Worm (Caenorhabditis elegans) whole organism, late embryonic: ENCODE measurements around the gene C14F11.4.

Experiments used
- K02D7.2 ChIP-seq: sonication (generic microtip); optimal IDR thresholded peaks from 2 replicates; lab custom pipeline; 2017; ENCODE audit warnings: mild to moderate bottlenecking, missing genetic modification characterization, missing compliant biosample characterization
- K09A11.1 ChIP-seq: sonication (generic microtip); optimal IDR thresholded peaks from 2 replicates; lab custom pipeline; 2017; ENCODE audit warnings: antibody characterized with exemption, mild to moderate bottlenecking, missing genetic modification characterization, missing compliant biosample characterization; ENCODE audit not compliant: insufficient read depth
- T23F11.4 ChIP-seq: fragments of 200-800 bp; sonication (Bioruptor generic); optimal IDR thresholded peaks from 2 replicates; lab custom pipeline; 2018; ENCODE audit warnings: mild to moderate bottlenecking, missing genetic modification characterization, missing compliant biosample characterization
- ama-1 ChIP-seq: fragments of 150-350 bp; optimal IDR thresholded peaks from 2 replicates; lab custom pipeline; 2014
- ceh-18 ChIP-seq: sonication (generic microtip); optimal IDR thresholded peaks from 2 replicates; lab custom pipeline; 2016; ENCODE audit warnings: missing genetic modification characterization, missing compliant biosample characterization
- ceh-2 ChIP-seq: sonication (generic microtip); optimal IDR thresholded peaks from 2 replicates; lab custom pipeline; 2016; ENCODE audit warnings: missing genotype, missing genetic modification characterization, missing compliant biosample characterization
- ceh-22 ChIP-seq: sonication (generic microtip); optimal IDR thresholded peaks from 2 replicates; lab custom pipeline; 2017; ENCODE audit warnings: missing biosample characterization, missing genetic modification characterization
- ceh-30 ChIP-seq: fragments of 150-350 bp; optimal IDR thresholded peaks from 2 replicates; lab custom pipeline; 2014; ENCODE audit warnings: missing biosample characterization, missing genetic modification characterization
- ceh-34 ChIP-seq: sonication (generic microtip); optimal IDR thresholded peaks from 2 replicates; lab custom pipeline; 2016; ENCODE audit warnings: mild to moderate bottlenecking, missing genetic modification characterization, missing compliant biosample characterization
- ceh-45 ChIP-seq: fragments of 200-800 bp; sonication (Bioruptor generic); IDR thresholded peaks from 2 replicates; pipeline ENCODE4 v1.3.6; 2022; ENCODE audit warnings: missing genetic modification reagents, missing genetic modification characterization, missing compliant biosample characterization
- ceh-48 ChIP-seq: sonication (generic microtip); optimal IDR thresholded peaks from 2 replicates; lab custom pipeline; 2016; ENCODE audit warnings: missing genetic modification characterization, inconsistent platforms, missing compliant biosample characterization
- ceh-6 ChIP-seq: fragments of 200-800 bp; sonication (Bioruptor generic); optimal IDR thresholded peaks from 2 replicates; lab custom pipeline; 2018; ENCODE audit warnings: mild to moderate bottlenecking, missing genetic modification characterization, missing compliant biosample characterization
- che-1 ChIP-seq: sonication (generic microtip); optimal IDR thresholded peaks from 2 replicates; lab custom pipeline; 2016; ENCODE audit warnings: mild to moderate bottlenecking, missing genetic modification characterization, missing compliant biosample characterization
- dmd-4 ChIP-seq: sonication (generic microtip); optimal IDR thresholded peaks from 2 replicates; lab custom pipeline; 2016; ENCODE audit warnings: borderline replicate concordance, missing genetic modification characterization, missing compliant biosample characterization
- eyg-1 ChIP-seq: sonication (generic microtip); optimal IDR thresholded peaks from 2 replicates; lab custom pipeline; 2016; ENCODE audit warnings: missing genotype, missing genetic modification characterization, missing compliant biosample characterization
- fkh-6 ChIP-seq: sonication (generic microtip); optimal IDR thresholded peaks from 2 replicates; lab custom pipeline; 2016; ENCODE audit warnings: missing genetic modification characterization, missing compliant biosample characterization
- gmeb-2 ChIP-seq: sonication (generic microtip); optimal IDR thresholded peaks from 2 replicates; lab custom pipeline; 2016; ENCODE audit warnings: missing genetic modification characterization, inconsistent platforms, missing compliant biosample characterization
- hlh-13 ChIP-seq: fragments of 200-800 bp; sonication (Bioruptor generic); optimal IDR thresholded peaks from 2 replicates; lab custom pipeline; 2018; ENCODE audit warnings: mild to moderate bottlenecking, missing genetic modification characterization, missing compliant biosample characterization
- hlh-15 ChIP-seq: sonication (generic microtip); optimal IDR thresholded peaks from 2 replicates; lab custom pipeline; 2016; ENCODE audit warnings: missing genetic modification characterization, missing compliant biosample characterization
- hlh-30 ChIP-seq: sonication (generic microtip); optimal IDR thresholded peaks from 2 replicates; lab custom pipeline; 2017; ENCODE audit warnings: antibody characterized with exemption, missing genetic modification characterization, missing compliant biosample characterization; ENCODE audit not compliant: insufficient read depth
- hlh-6 ChIP-seq: sonication (generic microtip); optimal IDR thresholded peaks from 2 replicates; lab custom pipeline; 2016; ENCODE audit warnings: missing genotype, missing genetic modification characterization, missing compliant biosample characterization
- hlh-8 ChIP-seq: sonication (generic microtip); optimal IDR thresholded peaks from 2 replicates; lab custom pipeline; 2016; ENCODE audit warnings: missing genotype, missing genetic modification characterization, missing compliant biosample characterization
- lin-11 ChIP-seq: fragments of 200-800 bp; sonication (Bioruptor generic); optimal IDR thresholded peaks from 2 replicates; lab custom pipeline; 2018; ENCODE audit warnings: mild to moderate bottlenecking, missing genetic modification characterization, missing compliant biosample characterization
- madf-2 ChIP-seq: sonication (generic microtip); optimal IDR thresholded peaks from 2 replicates; lab custom pipeline; 2017; ENCODE audit warnings: missing genetic modification characterization, missing compliant biosample characterization
- mec-3 ChIP-seq: sonication (generic microtip); optimal IDR thresholded peaks from 2 replicates; lab custom pipeline; 2016; ENCODE audit warnings: borderline replicate concordance, missing genetic modification characterization, missing compliant biosample characterization
- nfya-1 ChIP-seq: sonication (generic microtip); optimal IDR thresholded peaks from 2 replicates; lab custom pipeline; 2017; ENCODE audit warnings: missing genetic modification characterization, mild to moderate bottlenecking, missing compliant biosample characterization, antibody characterized with exemption, moderate library complexity
- nhr-232 ChIP-seq: sonication (generic microtip); optimal IDR thresholded peaks from 2 replicates; lab custom pipeline; 2016; ENCODE audit warnings: missing genetic modification characterization, missing compliant biosample characterization
- npax-4 ChIP-seq: sonication (generic microtip); optimal IDR thresholded peaks from 2 replicates; lab custom pipeline; 2016; ENCODE audit warnings: missing genetic modification characterization, missing compliant biosample characterization
- odd-2 ChIP-seq: sonication (generic microtip); optimal IDR thresholded peaks from 2 replicates; lab custom pipeline; 2017; ENCODE audit warnings: antibody characterized with exemption, mild to moderate bottlenecking, missing genetic modification characterization, missing compliant biosample characterization
- pag-3 ChIP-seq: sonication (generic microtip); optimal IDR thresholded peaks from 2 replicates; lab custom pipeline; 2016; ENCODE audit warnings: missing compliant biosample characterization, missing genetic modification characterization, borderline replicate concordance
- pat-9 ChIP-seq: fragments of 200-800 bp; sonication (Bioruptor generic); optimal IDR thresholded peaks from 2 replicates; lab custom pipeline; 2018; ENCODE audit warnings: mild to moderate bottlenecking, missing genetic modification characterization, moderate library complexity, missing compliant biosample characterization
- pax-1 ChIP-seq: fragments of 150-350 bp; optimal IDR thresholded peaks from 2 replicates; lab custom pipeline; 2014; ENCODE audit warnings: missing biosample characterization, missing genetic modification characterization
- pha-2 ChIP-seq: sonication (generic microtip); optimal IDR thresholded peaks from 2 replicates; lab custom pipeline; 2017; ENCODE audit warnings: mild to moderate bottlenecking, missing genetic modification characterization, missing compliant biosample characterization
- ref-2 ChIP-seq: sonication (generic microtip); optimal IDR thresholded peaks from 2 replicates; lab custom pipeline; 2016; ENCODE audit warnings: missing genetic modification characterization, missing compliant biosample characterization
- syd-9 ChIP-seq: sonication (generic microtip); optimal IDR thresholded peaks from 2 replicates; lab custom pipeline; 2016; ENCODE audit warnings: mild to moderate bottlenecking, missing genetic modification characterization, moderate library complexity, missing compliant biosample characterization
- tbx-2 ChIP-seq: sonication (generic microtip); optimal IDR thresholded peaks from 2 replicates; lab custom pipeline; 2016; ENCODE audit warnings: missing genetic modification characterization, missing compliant biosample characterization
- ttx-3 ChIP-seq: sonication (generic microtip); optimal IDR thresholded peaks from 2 replicates; lab custom pipeline; 2016; ENCODE audit warnings: missing genetic modification reagents, missing genetic modification characterization, missing compliant biosample characterization
- unc-42 ChIP-seq: sonication (generic microtip); optimal IDR thresholded peaks from 2 replicates; lab custom pipeline; 2016; ENCODE audit warnings: missing genotype, missing genetic modification characterization, missing compliant biosample characterization
- unc-55 ChIP-seq: sonication (generic microtip); optimal IDR thresholded peaks from 2 replicates; lab custom pipeline; 2017; ENCODE audit warnings: missing biosample characterization, missing genetic modification reagents, missing genetic modification characterization
- unc-86 ChIP-seq: sonication (generic microtip); optimal IDR thresholded peaks from 2 replicates; lab custom pipeline; 2016; ENCODE audit warnings: missing genetic modification characterization, missing compliant biosample characterization
- zip-5 ChIP-seq: sonication (generic microtip); optimal IDR thresholded peaks from 2 replicates; lab custom pipeline; 2016; ENCODE audit warnings: missing genetic modification characterization, missing compliant biosample characterization
- ztf-16 ChIP-seq: sonication (generic microtip); optimal IDR thresholded peaks from 2 replicates; lab custom pipeline; 2017; ENCODE audit warnings: missing genetic modification characterization, missing compliant biosample characterization

The C14F11.4 gene

DNA sequence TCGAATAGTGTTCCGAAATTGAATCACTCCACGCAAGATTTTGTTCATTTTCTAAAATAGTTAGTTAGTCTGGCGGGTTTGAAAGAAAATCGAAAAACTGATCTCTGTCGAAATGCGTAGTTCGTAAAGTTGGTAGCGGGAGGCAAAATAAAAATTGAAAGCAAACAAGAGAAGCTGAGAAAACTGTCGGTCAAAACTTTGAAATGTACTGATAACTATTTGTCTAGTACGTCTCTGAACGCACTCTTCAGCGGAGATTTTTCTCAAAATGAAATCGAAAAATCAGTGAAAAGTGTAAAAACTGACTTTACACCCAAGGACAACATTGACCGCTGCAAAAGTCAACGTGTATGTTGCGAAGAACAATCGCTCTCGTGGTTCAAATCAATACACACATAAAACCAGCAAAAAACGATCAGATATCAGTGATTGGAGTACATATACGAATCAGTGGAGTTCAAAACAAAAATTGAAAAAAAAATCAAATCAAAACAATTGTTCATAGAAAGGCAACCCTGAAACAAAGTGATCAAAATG is 28.1 kb downstream of the C14F11.4 start, which contains the start of gene bca-1:
bca-1 (minus strand) TSS at position 51 of the 537 bp plus-strand sequence.
- no peak for TF ChIP-seq ceh-30
- no peak for TF ChIP-seq ceh-22 (tag; lab: Kevin White, UChicago)
- no peak for TF ChIP-seq madf-2
- no peak for TF ChIP-seq pag-3 (tag; lab: Kevin White, UChicago)
- TF ChIP-seq K02D7.2 (tag; lab: Kevin White, UChicago): no peak
- TF ChIP-seq ama-1 (lab: Kevin White, UChicago): no peak
- TF ChIP-seq mec-3 (tag; lab: Kevin White, UChicago): no peak
- TF ChIP-seq lin-11: no peak
- no peak for TF ChIP-seq unc-55
- TF ChIP-seq hlh-8 (tag; lab: Kevin White, UChicago): no peak
- TF ChIP-seq ref-2 (tag; lab: Kevin White, UChicago): no peak
- no peak for TF ChIP-seq pha-2 (tag; lab: Kevin White, UChicago)
- no peak for TF ChIP-seq hlh-6 (tag; lab: Kevin White, UChicago)
- TF ChIP-seq ceh-2 (tag; lab: Kevin White, UChicago): no peak
- no peak for TF ChIP-seq ceh-34 (tag; lab: Kevin White, UChicago)
- TF ChIP-seq pax-1: no peak
- TF ChIP-seq ztf-16 (tag; lab: Kevin White, UChicago): no peak

DNA sequence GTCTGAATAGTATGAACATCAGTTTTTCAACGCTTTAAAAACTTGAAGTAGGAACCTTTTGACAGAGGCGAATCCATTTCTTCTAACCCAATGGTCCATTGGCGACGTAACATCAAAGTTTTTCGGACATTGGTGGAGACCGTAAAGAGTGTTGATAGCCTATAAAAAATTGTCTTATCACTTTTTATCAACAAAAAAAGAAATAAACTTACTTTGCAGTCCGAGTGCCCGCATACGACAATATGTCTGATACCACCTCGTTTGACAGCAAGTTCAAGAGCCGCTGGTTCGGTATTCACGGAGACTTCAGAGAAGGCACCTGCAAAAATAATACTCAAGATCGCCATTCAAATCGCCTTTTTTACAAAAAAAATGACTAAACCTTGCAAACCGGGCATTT is 29.5 kb downstream of the C14F11.4 start:
- TF ChIP-seq ceh-6 (no peak), hlh-13 (GFP tag; lab: Kevin White, UChicago) (no peak), T23F11.4 (GFP tag; lab: Kevin White, UChicago) (no peak), npax-4 (tag; lab: Kevin White, UChicago) (no peak), fkh-6 (no peak), syd-9 (tag; lab: Kevin White, UChicago) (no peak), unc-86 (tag; lab: Kevin White, UChicago) (no peak), gmeb-2 (tag; lab: Kevin White, UChicago) (no peak), ceh-18 (tag; lab: Kevin White, UChicago) (no peak), hlh-30 (tag; lab: Kevin White, UChicago) (no peak), unc-42 (tag; lab: Kevin White, UChicago) (no peak), lin-11 (no peak), eyg-1 (tag; lab: Kevin White, UChicago) (no peak), nfya-1 (tag; lab: Kevin White, UChicago) (no peak), K09A11.1 (tag; lab: Kevin White, UChicago) (no peak), ceh-45 (GFP tag; lab: Robert Waterston, UW) (no peak), zip-5 (no peak)

DNA sequence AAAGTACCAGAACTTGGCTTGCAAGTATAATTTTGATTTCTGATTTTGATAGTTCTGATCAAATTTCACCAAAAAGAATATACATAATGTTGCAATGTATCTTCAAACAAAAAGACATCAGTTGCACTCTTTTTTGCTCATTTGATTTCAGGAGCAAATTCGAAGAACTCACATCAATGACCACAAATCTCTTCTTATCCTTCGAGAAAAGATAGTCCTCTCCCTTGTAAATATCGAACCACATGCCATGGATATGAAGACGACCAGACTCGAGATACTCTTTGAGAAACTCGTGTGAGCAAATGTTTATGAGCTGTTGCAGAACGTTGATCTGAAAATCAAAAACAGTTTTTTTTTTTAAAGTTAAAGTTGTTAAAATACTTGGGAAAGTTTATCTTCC is 30.0 kb downstream of the C14F11.4 start:
- no peak for TF ChIP-seq ama-1 (lab: Kevin White, UChicago)
- TF ChIP-seq hlh-15 (tag; lab: Kevin White, UChicago): no peak
- TF ChIP-seq ceh-30: no peak
- TF ChIP-seq pat-9: no peak
- TF ChIP-seq ceh-48 (tag; lab: Kevin White, UChicago): no peak
- TF ChIP-seq che-1: no peak
- no peak for TF ChIP-seq pag-3 (tag; lab: Kevin White, UChicago)
- no peak for TF ChIP-seq nhr-232
- no peak for TF ChIP-seq ceh-22 (tag; lab: Kevin White, UChicago)
- no peak for TF ChIP-seq dmd-4 (tag; lab: Kevin White, UChicago)
- TF ChIP-seq ttx-3 (tag; lab: Kevin White, UChicago): no peak
- no peak for TF ChIP-seq odd-2 (tag; lab: Kevin White, UChicago)
- TF ChIP-seq eyg-1 (tag; lab: Kevin White, UChicago): no peak
- TF ChIP-seq unc-55: no peak
- TF ChIP-seq tbx-2 (tag; lab: Kevin White, UChicago): no peak
- TF ChIP-seq T23F11.4 (GFP tag; lab: Kevin White, UChicago): no peak
